Fruit fly (Drosophila melanogaster) whole organism, pupa: ENCODE data around the gene CG31792.

Source experiments
- CG10348 ChIP-seq: fragments of 200-800 bp; sonication (Bioruptor generic); IDR thresholded peaks from 2 replicates; pipeline ENCODE4 v1.3.6; 2022; ENCODE audit warnings: missing biosample characterization, missing genetic modification characterization
- CG12605 ChIP-seq: fragments of 200-800 bp; sonication (Bioruptor generic); IDR thresholded peaks from 2 replicates; pipeline ENCODE4 v1.3.6; 2022; ENCODE audit warnings: missing biosample characterization, missing genetic modification characterization
- CG13204 ChIP-seq: fragments of 200-800 bp; sonication (Bioruptor generic); optimal IDR thresholded peaks from 2 replicates; lab custom pipeline; 2018; ENCODE audit warnings: missing biosample characterization, mild to moderate bottlenecking, missing genetic modification characterization, moderate library complexity
- CG14655 ChIP-seq: fragments of 200-800 bp; sonication (Bioruptor generic); optimal IDR thresholded peaks from 3 replicates; lab custom pipeline; 2017; ENCODE audit warnings: mild to moderate bottlenecking, missing biosample characterization, missing genetic modification reagents, missing genetic modification characterization
- CG15710 ChIP-seq: fragments of 200-800 bp; sonication (Bioruptor generic); optimal IDR thresholded peaks from 2 replicates; lab custom pipeline; 2018; ENCODE audit warnings: missing biosample characterization, mild to moderate bottlenecking, missing genetic modification characterization, moderate library complexity
- CG17806 ChIP-seq: fragments of 200-800 bp; sonication (Bioruptor generic); optimal IDR thresholded peaks from 2 replicates; lab custom pipeline; 2018; ENCODE audit warnings: missing biosample characterization, mild to moderate bottlenecking, missing genetic modification characterization, moderate library complexity
- CG32121 ChIP-seq: fragments of 200-800 bp; sonication (Bioruptor generic); IDR thresholded peaks from 2 replicates; pipeline ENCODE4 v1.3.6; 2022; ENCODE audit warnings: missing biosample characterization, missing genetic modification characterization
- CG34367 ChIP-seq: fragments of 200-800 bp; sonication (Bioruptor generic); optimal IDR thresholded peaks from 2 replicates; lab custom pipeline; 2018; ENCODE audit warnings: missing biosample characterization, mild to moderate bottlenecking, missing genetic modification characterization
- CG4496 ChIP-seq: fragments of 200-800 bp; sonication (Bioruptor generic); IDR thresholded peaks from 3 replicates; pipeline ENCODE4 v1.3.6; 2022; ENCODE audit warnings: missing biosample characterization, missing genetic modification characterization
- CG8159 ChIP-seq: fragments of 200-800 bp; sonication (Bioruptor generic); optimal IDR thresholded peaks from 3 replicates; lab custom pipeline; 2018; ENCODE audit warnings: missing biosample characterization, mild to moderate bottlenecking, missing genetic modification characterization, moderate library complexity
- CG8301 ChIP-seq: fragments of 200-800 bp; sonication (Bioruptor generic); optimal IDR thresholded peaks from 2 replicates; lab custom pipeline; 2018; ENCODE audit warnings: missing biosample characterization, mild to moderate bottlenecking, missing genetic modification characterization
- CG9948 ChIP-seq: fragments of 200-800 bp; sonication (Bioruptor generic); optimal IDR thresholded peaks from 2 replicates; lab custom pipeline; 2018; ENCODE audit warnings: missing biosample characterization, mild to moderate bottlenecking, missing genetic modification characterization, moderate library complexity
- D1 ChIP-seq: fragments of 200-800 bp; sonication (Bioruptor generic); optimal IDR thresholded peaks from 2 replicates; lab custom pipeline; 2018; ENCODE audit warnings: missing biosample characterization, mild to moderate bottlenecking, missing genetic modification characterization, moderate library complexity
- EcR ChIP-seq: fragments of 200-800 bp; sonication (Bioruptor generic); optimal IDR thresholded peaks from 3 replicates; lab custom pipeline; 2019; ENCODE audit warnings: missing biosample characterization, missing genetic modification characterization, mild to moderate bottlenecking, moderate library complexity, missing genetic modification reagents
- Ets98B ChIP-seq: fragments of 200-800 bp; sonication (Bioruptor generic); IDR thresholded peaks from 2 replicates; pipeline ENCODE4 v1.3.6; 2022; ENCODE audit warnings: missing biosample characterization, missing genetic modification characterization
- Pif1A ChIP-seq: fragments of 200-800 bp; sonication (Bioruptor generic); optimal IDR thresholded peaks from 3 replicates; lab custom pipeline; 2016; ENCODE audit warnings: missing biosample characterization, missing genetic modification characterization
- Pif1B ChIP-seq: fragments of 200-800 bp; sonication (Bioruptor generic); optimal IDR thresholded peaks from 3 replicates; lab custom pipeline; 2016; ENCODE audit warnings: missing biosample characterization, missing genetic modification characterization
- Snoo ChIP-seq: fragments of 200-800 bp; sonication (Bioruptor generic); optimal IDR thresholded peaks from 3 replicates; lab custom pipeline; 2017; ENCODE audit warnings: missing biosample characterization, mild to moderate bottlenecking, missing genetic modification characterization, inconsistent platforms
- fd96Ca ChIP-seq: fragments of 200-800 bp; sonication (Bioruptor generic); IDR thresholded peaks from 3 replicates; pipeline ENCODE4 v1.3.6; 2022; ENCODE audit warnings: missing biosample characterization, missing genetic modification characterization
- gl ChIP-seq: fragments of 200-800 bp; sonication (Bioruptor generic); optimal IDR thresholded peaks from 2 replicates; lab custom pipeline; 2018; ENCODE audit warnings: missing biosample characterization, mild to moderate bottlenecking, missing genetic modification characterization
- rn ChIP-seq: fragments of 200-800 bp; sonication (Bioruptor generic); IDR thresholded peaks from 2 replicates; pipeline ENCODE4 v1.3.6; 2022; ENCODE audit warnings: missing biosample characterization, missing genetic modification characterization

The CG31792 gene

DNA sequence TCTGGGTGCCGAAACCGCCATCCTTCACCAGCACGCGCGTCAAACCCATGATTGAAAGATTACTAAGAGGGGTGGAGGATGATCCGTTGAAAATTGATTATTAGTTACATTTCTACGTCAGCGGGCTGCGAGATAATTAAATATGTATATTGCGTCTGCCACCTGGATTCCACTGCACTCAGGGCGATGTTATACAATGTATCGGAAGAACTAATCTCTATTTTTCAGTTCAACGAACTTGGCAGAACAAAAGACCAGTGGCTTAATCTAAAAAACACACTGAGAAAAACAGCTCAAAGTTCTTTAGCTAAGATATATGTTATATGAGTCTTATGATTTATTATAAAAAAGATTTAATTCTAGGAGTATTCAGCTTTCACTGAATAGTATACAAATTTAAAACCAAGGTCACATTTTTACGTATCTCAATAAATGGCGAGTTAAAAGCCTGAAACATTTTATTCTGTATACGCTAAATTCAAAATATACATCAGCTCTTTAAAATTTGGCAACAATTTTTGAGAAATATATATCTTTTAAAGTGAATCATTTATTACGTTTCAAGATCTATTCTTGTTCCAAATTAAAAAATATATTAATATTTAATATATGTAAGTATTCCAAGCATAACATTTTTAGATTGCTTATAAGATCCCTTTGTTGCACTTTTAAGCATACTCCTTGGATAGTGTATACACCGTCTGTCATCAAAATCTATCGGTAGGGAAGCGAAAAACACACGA lies 43.6 kb upstream of the CG31792 start:
- TF ChIP-seq CG8301 (tag; lab: Kevin White, UChicago) (no peak), CG15710 (tag; lab: Kevin White, UChicago) (no peak), Pif1A (GFP tag; lab: Kevin White, UChicago) (no peak), CG32121 (GFP tag; lab: Robert Waterston, UW) (no peak), gl (no peak), fd96Ca (GFP tag; lab: Robert Waterston, UW) (no peak), Pif1B (GFP tag; lab: Kevin White, UChicago) (no peak), CG12605 (GFP tag; lab: Robert Waterston, UW) (no peak), Snoo (no peak), CG17806 (no peak), CG14655 (peak; percentile 2), EcR (GFP tag; lab: Kevin White, UChicago) (peak; percentile 67), CG34367 (no peak), Ets98B (no peak), rn (GFP tag; lab: Robert Waterston, UW) (no peak), CG13204 (GFP tag; lab: Kevin White, UChicago) (no peak)
- TF ChIP-seq, all 21 proteins: peak for 2

- TF ChIP-seq Ets98B, result peak; percentile 21; the same call in 1 of the 2 replicates
- peak; percentile 57 for TF ChIP-seq EcR (GFP tag; lab: Kevin White, UChicago)
- peak; percentile 32 for TF ChIP-seq gl
- TF ChIP-seq CG8159 (tag; lab: Kevin White, UChicago), result no peak
- TF ChIP-seq Pif1B (GFP tag; lab: Kevin White, UChicago), result peak; percentile 12
- TF ChIP-seq CG12605 (GFP tag; lab: Robert Waterston, UW), result 0 out of 2 replicates have a peak, but pooled peaks have one; percentile 26
- no peak for TF ChIP-seq CG4496
These were observed 43.0 kb upstream of the CG31792 start, which contains the start of gene CG10621 for dm6 chr2L:18954255-18954715. CG10621 (minus strand) TSS chr2L:18954431.

dm6 chr2L:18955666-18956065 lies 41.6 kb upstream of the CG31792 start:
- TF ChIP-seq CG4496 (no peak), rn (GFP tag; lab: Robert Waterston, UW) (no peak), CG8159 (tag; lab: Kevin White, UChicago) (no peak), CG12605 (GFP tag; lab: Robert Waterston, UW) (no peak), Pif1A (GFP tag; lab: Kevin White, UChicago) (no peak), EcR (GFP tag; lab: Kevin White, UChicago) (no peak), D1 (tag; lab: Kevin White, UChicago) (no peak), Snoo (no peak), CG17806 (no peak), fd96Ca (GFP tag; lab: Robert Waterston, UW) (no peak)

- TF ChIP-seq fd96Ca (GFP tag; lab: Robert Waterston, UW) (no peak; the same call in 1 of the 3 replicates), gl (peak; percentile 73), CG12605 (GFP tag; lab: Robert Waterston, UW) (peak; percentile 76), Ets98B (peak; percentile 85), CG15710 (tag; lab: Kevin White, UChicago) (peak; percentile 89), CG8301 (tag; lab: Kevin White, UChicago) (peak; percentile 79), CG17806 (peak; percentile 87), CG9948 (tag; lab: Kevin White, UChicago) (peak; percentile 77), CG32121 (GFP tag; lab: Robert Waterston, UW) (peak; percentile 86), D1 (tag; lab: Kevin White, UChicago) (peak; percentile 59), Pif1B (GFP tag; lab: Kevin White, UChicago) (peak; percentile 85), CG34367 (peak; percentile 78), CG14655 (peak; percentile 85), CG4496 (peak; percentile 90), Pif1A (GFP tag; lab: Kevin White, UChicago) (peak; percentile 82), CG10348 (GFP tag; lab: Robert Waterston, UW) (no peak), CG8159 (tag; lab: Kevin White, UChicago) (peak; percentile 91), EcR (GFP tag; lab: Kevin White, UChicago) (peak; percentile 90), rn (GFP tag; lab: Robert Waterston, UW) (peak; percentile 69; the same call in 1 of the 2 replicates), Snoo (peak; percentile 88), CG13204 (GFP tag; lab: Kevin White, UChicago) (no peak)
- TF ChIP-seq, all 21 proteins: peak for 18
These were observed 40.0 kb upstream of the CG31792 start, which contains the start of gene Bhmt for dm6 chr2L:18957142-18957674. Bhmt (minus strand) TSS chr2L:18957311.

- TF ChIP-seq CG8159 (tag; lab: Kevin White, UChicago) (no peak), CG9948 (tag; lab: Kevin White, UChicago) (peak; percentile 4)
These were observed 31.7 kb upstream of the CG31792 start for dm6 chr2L:18965367-18966213.
